Worm (Caenorhabditis elegans) whole organism, L4/young adult: ENCODE data around the gene F13E9.13.
A peak's percentile ranks its signal among the peaks of the same experiment; 100 is the strongest.

Experiments used
- W03F9.2 ChIP-seq: fragments of 150-350 bp; optimal IDR thresholded peaks from 2 replicates; lab custom pipeline; 2014; ENCODE audit warnings: missing biosample characterization, missing genetic modification characterization
- dao-5 ChIP-seq: sonication (generic microtip); optimal IDR thresholded peaks from 2 replicates; lab custom pipeline; 2016; ENCODE audit warnings: missing genotype, missing genetic modification characterization, moderate library complexity, missing compliant biosample characterization
- him-1 ChIP-seq: sonication (generic microtip); optimal IDR thresholded peaks from 2 replicates; lab custom pipeline; 2016; ENCODE audit warnings: missing genotype, missing genetic modification reagents, missing genetic modification characterization, missing compliant biosample characterization

The F13E9.13 gene

DNA sequence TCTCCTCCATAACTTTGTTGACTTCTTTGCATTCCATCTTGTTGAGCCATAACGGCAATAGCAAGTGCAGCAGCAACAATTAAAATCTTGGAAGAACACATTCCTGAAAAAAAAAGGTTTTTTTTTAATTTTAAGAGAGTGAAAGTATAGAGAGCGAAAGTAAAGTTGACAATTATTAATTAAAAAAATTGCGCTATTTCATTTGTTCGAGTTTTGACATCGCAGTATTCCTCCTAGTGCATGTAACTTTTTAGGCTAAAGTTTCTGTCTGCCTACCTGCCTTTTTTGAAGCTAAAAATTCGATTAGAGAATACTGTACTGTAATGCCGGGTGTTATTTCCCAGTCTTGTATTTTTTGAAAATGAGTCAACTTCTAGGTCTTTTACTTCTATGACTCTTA, 10.6 kb downstream of the F13E9.13 start, which contains the start of gene srlf-12:
Gene srlf-12, minus strand, starts transcription at position 101 of the 400 bp plus-strand sequence.
- TF ChIP-seq W03F9.2 (tag; lab: Kevin White, UChicago) (no peak), him-1 (no peak), dao-5 (tag; lab: Kevin White, UChicago) (no peak)

DNA sequence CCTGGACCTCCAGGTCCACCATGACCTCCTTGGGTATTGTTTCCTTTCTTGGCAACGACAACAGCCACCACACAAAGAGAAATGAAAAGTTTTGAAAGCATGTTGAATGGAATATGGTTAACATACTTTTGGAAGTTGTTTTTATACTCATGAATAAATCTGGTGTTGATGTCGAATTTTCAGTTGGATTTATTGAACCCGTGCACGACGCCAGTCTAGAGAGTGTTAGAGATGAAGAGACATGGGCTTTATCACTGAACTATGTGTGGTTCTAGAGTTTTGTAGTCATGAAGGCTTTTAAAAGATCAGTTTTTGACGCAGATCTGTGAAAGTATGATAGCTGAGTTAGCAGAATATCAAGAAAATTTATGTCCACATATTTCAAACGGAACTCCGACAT, 12.9 kb downstream of the F13E9.13 start, which contains the start of gene srlf-14:
Gene srlf-14, minus strand, starts transcription at position 101 of the 400 bp plus-strand sequence.
- no peak for TF ChIP-seq him-1
- TF ChIP-seq dao-5 (tag; lab: Kevin White, UChicago): no peak
- no peak for TF ChIP-seq W03F9.2 (tag; lab: Kevin White, UChicago)

DNA sequence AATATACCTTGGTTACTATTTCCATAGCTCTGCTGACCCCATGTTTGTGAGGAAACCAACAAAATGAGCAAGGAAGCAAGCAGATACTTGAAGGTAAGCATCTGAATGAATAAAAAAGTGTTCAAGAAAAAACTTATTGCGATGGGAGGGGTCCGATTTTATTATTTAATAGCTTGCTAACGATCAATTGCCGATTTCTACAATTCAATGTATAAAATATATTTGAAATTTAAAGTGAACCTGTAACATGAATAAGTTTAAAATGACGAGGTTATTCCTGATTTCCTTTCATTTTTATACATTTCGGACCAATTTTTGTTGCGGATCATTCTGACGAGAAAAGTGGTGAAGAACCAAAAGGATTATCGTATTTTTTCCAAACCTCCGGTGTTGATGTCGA, 15.2 kb downstream of the F13E9.13 start, which contains the start of gene srlf-13:
Gene srlf-13, minus strand, starts transcription at position 101 of the 400 bp plus-strand sequence.
- TF ChIP-seq W03F9.2 (tag; lab: Kevin White, UChicago) (no peak), him-1 (no peak), dao-5 (tag; lab: Kevin White, UChicago) (no peak)

DNA sequence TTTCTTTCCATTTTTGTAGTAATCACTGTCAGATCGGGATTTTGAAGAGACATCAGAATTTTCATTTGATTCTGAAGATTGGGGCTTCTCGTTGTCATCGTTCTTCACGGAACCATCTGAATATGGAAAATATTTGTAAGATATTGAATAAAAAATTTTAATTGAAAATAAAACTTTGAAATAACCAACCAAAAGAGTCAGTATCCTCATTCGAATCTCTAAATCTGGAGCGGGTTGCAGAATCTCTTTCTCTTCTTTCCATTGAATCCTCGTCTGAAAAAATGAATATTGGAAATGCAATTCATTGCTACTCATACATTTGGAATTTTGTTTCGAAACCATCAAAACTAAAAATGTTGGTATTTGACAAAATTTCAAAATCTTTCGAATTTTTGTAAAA, 16.8 kb downstream of the F13E9.13 start:
- TF ChIP-seq him-1 (no peak), dao-5 (tag; lab: Kevin White, UChicago) (no peak), W03F9.2 (tag; lab: Kevin White, UChicago) (no peak)

DNA sequence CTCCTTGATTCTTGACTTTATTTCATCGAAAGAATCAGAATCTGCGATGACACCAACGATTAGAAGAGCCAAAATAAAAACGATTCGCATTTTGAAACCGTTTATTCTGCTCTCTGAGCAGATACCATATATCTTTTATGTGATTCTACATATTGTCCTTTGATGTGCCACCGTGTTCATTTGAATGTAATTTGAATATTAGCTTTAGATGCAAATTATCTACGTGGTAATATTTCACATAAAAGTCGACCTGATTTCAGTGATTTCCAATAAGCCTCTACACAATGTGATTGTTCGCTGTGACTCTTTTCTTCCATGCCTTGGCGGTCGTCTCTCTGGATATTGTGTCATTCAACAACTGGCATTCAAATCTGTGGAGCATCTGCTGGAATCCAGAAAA, 17.7 kb downstream of the F13E9.13 start, which contains the start of the genes F13E9.9 and F13E9.19:
Gene F13E9.9, minus strand, starts transcription at position 101 of the 400 bp plus-strand sequence.
Gene F13E9.19, plus strand, starts transcription at position 316 of the 400 bp plus-strand sequence.
- TF ChIP-seq W03F9.2 (tag; lab: Kevin White, UChicago): no peak
- TF ChIP-seq dao-5 (tag; lab: Kevin White, UChicago): no peak
- TF ChIP-seq him-1: no peak

DNA sequence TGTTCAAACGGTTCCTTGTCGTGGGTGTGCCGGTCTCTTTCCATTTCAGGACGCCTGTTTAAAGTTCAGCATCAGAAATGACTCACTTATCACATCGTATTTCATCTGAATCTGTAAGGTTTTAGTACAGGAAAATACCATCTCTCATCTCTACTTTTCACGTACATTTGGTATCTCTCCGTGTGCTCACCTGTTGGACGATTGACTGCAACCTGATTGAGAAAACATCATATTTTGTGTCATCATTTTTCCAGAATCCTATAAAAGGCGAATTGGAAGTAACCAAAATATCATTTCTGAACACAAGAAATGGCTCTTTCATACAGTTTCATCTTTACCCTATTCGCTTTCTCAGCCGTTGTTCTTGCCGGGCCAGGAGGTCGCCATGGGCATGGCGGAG, 18.7 kb downstream of the F13E9.13 start, which contains the start of gene srlf-30:
Gene srlf-30, plus strand, starts transcription at position 301 of the 400 bp plus-strand sequence.
- TF ChIP-seq dao-5 (tag; lab: Kevin White, UChicago) (no peak), W03F9.2 (tag; lab: Kevin White, UChicago) (no peak), him-1 (no peak)

DNA sequence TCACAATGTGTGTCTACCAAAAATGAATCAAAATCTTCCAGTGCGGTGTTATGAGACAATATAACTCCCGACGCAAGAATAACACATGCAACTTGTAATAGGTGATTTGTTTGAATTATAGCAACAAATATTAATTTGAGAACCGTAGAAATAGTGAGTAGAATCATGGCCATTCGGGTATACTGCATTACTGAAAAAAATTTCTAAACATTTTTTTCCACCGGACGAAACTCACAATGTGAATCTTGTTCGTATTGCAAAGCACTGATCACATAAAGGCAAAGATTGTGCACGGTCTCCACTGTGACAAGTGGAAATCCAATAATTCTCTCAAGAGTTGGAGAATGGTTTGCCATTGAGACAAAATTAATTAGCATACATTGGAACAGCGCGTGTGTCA, 21.1 kb downstream of the F13E9.13 start:
- TF ChIP-seq W03F9.2 (tag; lab: Kevin White, UChicago) (no peak), dao-5 (tag; lab: Kevin White, UChicago) (no peak), him-1 (no peak)

DNA sequence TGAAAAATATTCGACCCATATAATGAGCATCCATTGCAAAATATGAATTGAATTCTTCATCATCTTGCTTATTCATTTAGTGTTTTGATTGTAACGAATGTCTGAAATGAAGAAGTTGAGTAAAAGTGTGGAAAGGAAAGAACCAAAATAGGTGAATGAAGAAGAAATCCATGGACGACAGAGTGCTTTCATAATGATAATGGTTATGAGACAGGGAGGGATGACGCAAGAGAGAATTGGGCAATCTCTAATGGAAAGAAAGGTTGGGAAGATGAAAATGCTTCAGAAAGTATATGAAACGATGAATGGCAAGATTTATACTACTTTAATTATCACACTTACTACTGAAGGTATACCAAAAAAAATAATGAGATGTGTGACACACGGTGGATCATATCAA, 22.9 kb downstream of the F13E9.13 start, which contains the start of gene ZK596.3:
Gene ZK596.3, minus strand, starts transcription at position 101 of the 400 bp plus-strand sequence.
- TF ChIP-seq dao-5 (tag; lab: Kevin White, UChicago) (no peak), him-1 (no peak), W03F9.2 (tag; lab: Kevin White, UChicago) (no peak)

DNA sequence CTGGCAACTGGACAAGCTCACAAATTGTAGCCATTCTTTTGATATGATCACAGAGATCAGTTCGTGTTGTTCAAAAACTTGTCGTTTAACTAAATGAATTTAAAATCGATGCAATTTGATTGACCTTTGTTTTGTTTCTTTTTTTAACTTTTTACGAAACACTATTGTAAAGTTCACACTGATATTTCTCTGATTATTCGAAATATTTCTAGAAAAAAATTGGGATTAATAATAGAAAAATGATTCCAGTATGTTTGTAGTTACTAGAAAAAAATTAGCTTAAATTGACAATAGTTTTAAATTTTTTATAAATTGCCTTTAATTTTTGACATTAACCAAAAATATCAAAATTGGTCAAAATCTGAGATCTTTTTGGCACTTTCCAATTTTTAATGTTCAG, 27.9 kb downstream of the F13E9.13 start, which contains the start of gene ZK596.2:
Gene ZK596.2, minus strand, starts transcription at position 101 of the 400 bp plus-strand sequence.
- TF ChIP-seq W03F9.2 (tag; lab: Kevin White, UChicago): no peak
- no peak for TF ChIP-seq him-1
- no peak for TF ChIP-seq dao-5 (tag; lab: Kevin White, UChicago)

DNA sequence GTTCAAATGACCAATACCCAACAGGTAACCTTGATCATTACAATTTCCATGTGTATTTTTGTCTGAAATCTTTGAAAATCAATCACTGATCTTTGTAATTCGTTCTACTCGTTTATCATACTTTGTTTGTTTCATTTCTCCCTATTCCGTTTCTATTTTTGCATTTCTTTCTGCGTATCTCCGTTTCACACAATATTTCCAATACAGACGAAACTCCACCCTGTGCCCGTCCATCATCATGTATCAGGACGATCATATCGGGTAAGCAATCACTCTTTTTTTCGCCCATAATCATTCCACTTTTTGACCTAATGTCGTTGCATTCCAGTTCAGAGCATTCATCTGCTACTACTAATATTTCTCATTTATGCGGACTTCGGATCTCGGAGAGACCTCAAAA, 28.4 kb downstream of the F13E9.13 start, which contains the start of gene pyk-2:
Gene pyk-2, plus strand, starts transcription at position 206 of the 400 bp plus-strand sequence.
- TF ChIP-seq him-1: no peak
- no peak for TF ChIP-seq dao-5 (tag; lab: Kevin White, UChicago)

DNA sequence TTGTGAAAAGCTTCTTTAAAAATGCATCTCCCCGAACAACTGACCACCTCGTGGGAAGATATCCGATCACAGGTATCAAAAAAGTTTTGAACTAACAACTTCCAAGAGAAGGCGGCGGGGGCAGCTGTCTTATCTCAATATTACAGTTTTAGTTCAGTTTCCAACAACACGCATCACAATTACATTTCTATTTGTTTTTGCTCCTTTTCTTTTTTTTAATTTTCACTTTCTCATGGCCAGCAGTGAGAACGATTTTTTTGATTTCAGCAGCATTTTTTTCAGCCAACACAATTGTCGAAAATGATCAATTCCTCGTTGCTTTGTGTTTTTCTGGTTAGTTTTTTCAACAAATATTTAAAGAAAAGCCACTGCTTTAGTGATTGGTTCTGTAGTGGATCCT, 31.7 kb downstream of the F13E9.13 start, which contains the start of gene ZK593.2:
Gene ZK593.2, plus strand, starts transcription at position 301 of the 400 bp plus-strand sequence.
- no peak for TF ChIP-seq him-1
- no peak for TF ChIP-seq W03F9.2 (tag; lab: Kevin White, UChicago)
- TF ChIP-seq dao-5 (tag; lab: Kevin White, UChicago): no peak

DNA sequence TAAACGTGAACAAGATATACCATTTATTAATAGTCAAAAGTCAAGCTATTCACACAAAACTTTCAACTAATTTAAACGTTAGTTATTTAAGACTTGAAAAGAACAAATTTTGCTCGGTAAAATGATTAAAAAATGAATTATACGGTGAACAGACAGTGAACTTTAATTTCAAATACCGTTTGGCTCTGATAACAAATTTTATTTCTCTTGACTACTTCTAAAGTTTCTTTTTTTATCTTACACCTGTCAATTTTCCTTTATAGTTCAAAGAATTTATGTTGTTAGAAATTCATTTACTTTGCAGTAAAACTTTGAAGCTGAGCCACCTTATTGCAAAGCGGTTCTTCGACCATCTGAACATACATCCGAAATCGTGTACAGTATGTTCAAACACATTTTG, 34.0 kb downstream of the F13E9.13 start, which contains the start of gene ZK593.3:
Gene ZK593.3, plus strand, starts transcription at position 301 of the 400 bp plus-strand sequence.
- no peak for TF ChIP-seq W03F9.2 (tag; lab: Kevin White, UChicago)
- TF ChIP-seq him-1: no peak
- TF ChIP-seq dao-5 (tag; lab: Kevin White, UChicago): no peak

DNA sequence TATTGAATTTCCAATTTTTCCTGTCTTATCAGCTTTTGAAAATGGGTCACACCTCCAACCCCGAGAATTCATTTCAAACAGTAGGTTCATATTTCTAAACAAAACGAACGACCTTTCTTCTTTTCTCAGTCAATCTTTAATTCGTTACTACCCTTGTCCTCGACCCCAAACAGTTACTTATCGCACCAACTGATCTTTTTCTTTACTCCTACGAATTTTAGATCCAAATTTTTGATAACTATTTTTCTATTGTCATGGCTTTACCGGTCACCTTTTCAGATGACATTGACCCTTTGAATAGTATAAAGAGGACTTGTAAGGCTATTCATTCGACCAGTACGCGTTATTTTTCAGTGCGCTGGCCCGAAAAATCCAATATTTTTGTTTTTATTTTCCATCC, 34.8 kb downstream of the F13E9.13 start:
- TF ChIP-seq W03F9.2 (tag; lab: Kevin White, UChicago) (no peak), dao-5 (tag; lab: Kevin White, UChicago) (no peak), him-1 (no peak)

DNA sequence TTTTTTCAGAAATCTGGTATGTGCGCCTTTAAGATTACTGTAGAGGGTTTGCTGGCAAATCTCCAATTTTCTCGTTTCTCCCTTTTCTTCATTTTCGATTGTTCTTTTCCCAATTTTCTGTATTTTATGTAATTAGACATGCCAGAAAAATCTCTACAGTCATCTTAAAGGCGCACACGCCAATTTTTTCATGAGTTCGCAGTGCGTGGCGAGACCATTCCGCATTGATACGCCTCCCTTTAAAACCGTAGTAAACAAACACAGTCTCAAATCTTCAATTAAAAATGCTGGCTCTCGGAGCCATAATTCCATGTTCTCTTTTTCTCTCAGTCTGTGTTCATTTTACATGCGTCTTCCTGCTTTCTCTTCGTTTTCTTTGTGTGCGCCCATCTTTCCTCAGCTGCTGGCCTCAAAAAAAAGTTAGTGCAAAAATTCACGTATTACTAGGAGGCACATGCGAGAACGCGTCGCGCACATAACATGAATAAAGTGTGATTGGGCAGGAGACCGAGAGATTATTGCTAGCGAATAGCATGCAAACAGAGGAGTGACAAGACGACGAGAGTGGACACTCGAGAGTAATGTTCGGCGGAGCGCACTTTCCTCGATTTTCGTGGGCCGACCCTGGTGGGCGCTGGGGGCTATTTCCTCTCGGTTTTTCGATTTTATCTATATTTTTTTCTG, 37.7 kb downstream of the F13E9.13 start:
- TF ChIP-seq him-1 (no peak), dao-5 (tag; lab: Kevin White, UChicago) (no peak), W03F9.2 (tag; lab: Kevin White, UChicago) (peak; percentile 82)
